Worm (Caenorhabditis elegans): ENCODE data around the gene K06A4.7.

- TF ChIP-seq egl-27 (tag; optimal IDR thresholded peaks at IDR 0.05) = no peak
- no peak for TF ChIP-seq attf-4 (tag; optimal IDR thresholded peaks at IDR 0.05)
- no peak for TF ChIP-seq ztf-11 (tag; optimal IDR thresholded peaks at IDR 0.05)
- no peak for TF ChIP-seq aly-2 (tag; optimal IDR thresholded peaks at IDR 0.05)
- no peak for TF ChIP-seq ceh-82 (tag; optimal IDR thresholded peaks at IDR 0.05)
- TF ChIP-seq snpc-1.2 (GFP tag; IDR thresholded peaks at IDR 0.05) = no peak
Observed at ce11 chrV:9499295-9499694, 8.0 kb upstream of the K06A4.7 start.

Measured in whole organism, L4 larva.